Fruit fly (Drosophila melanogaster): ENCODE measurements around the gene CG14286.

DNA sequence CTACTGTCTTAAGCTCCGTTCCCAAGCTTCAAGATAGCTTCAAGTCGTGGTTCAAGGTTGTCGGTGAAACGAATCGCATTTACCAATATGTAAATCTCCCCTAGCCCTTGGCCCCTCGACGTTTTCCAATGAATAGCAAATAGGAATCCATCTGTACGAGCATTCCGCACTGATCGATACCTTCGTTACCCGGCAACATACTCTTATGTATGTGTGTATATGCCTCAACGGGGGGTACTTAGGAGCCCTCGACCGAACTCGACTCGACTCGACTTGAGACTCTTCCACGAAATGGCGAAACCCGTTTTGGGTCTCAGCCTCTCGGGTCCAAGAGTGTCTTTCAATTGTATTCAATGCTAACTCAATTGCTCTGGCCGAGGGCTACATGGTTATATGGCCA is 22.2 kb upstream of the CG14286 start:
- TF ChIP-seq CG33017 (tag; optimal IDR thresholded peaks at IDR 0.05) (no peak), Clk (GFP tag; optimal IDR thresholded peaks at IDR 0.05) (no peak), CG7045 (GFP tag; optimal IDR thresholded peaks at IDR 0.05) (no peak), CG11617 (GFP tag; optimal IDR thresholded peaks at IDR 0.05) (no peak)
